Fruit fly (Drosophila melanogaster): Measurements from ENCODE around the gene CG15771.

DNA sequence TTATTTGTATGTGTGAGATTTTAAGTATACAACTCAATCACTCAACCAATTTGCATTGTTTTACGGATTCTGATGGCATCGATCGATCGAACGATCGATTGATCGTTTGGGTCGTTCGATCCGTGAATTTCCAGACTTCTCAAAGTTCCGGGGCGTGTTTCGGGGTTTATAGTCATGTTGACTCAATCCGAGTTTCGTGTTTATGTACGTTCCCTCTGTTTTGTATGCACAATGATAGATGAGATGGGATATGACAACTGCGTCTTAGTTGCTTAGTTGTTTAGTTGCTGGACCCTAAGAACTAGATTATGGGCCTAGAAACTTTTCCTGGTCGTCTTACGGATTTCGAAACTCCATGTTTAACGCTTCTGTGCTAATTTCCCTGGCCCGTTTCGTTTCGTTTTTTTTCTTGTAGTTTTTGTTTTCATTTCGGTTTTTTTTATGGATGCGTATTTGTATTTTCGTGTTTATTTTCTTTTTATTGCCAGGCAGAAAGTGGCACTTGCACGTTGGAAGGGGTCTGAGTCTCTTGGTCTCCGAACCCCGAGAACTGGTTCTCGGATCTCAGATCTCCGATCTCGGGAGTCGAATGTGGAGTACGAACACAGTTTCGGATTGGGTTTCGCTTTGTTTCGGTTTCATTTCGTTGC is 13.4 kb downstream of the CG15771 start:
- TF ChIP-seq Dif (GFP tag; optimal IDR thresholded peaks at IDR 0.05; ENCODE audit: partially characterized antibody) (no peak), Myc (optimal IDR thresholded peaks at IDR 0.05) (no peak)

Data from whole organism, wandering third instar larva.